Worm (Caenorhabditis elegans) whole organism, early embryonic: ENCODE results near the gene F14D2.15.

Experiments used
- B0310.2 ChIP-seq: sonication (generic microtip); optimal IDR thresholded peaks from 2 replicates; lab custom pipeline; 2016; ENCODE audit warnings: mild to moderate bottlenecking, missing genetic modification characterization, missing compliant biosample characterization
- ama-1 ChIP-seq: fragments of 150-350 bp; optimal IDR thresholded peaks from 2 replicates; lab custom pipeline; 2014
- ceh-36 ChIP-seq: sonication (generic microtip); optimal IDR thresholded peaks from 2 replicates; lab custom pipeline; 2016; ENCODE audit warnings: missing genetic modification characterization, inconsistent platforms, missing compliant biosample characterization
- ets-7 ChIP-seq: sonication (generic microtip); optimal IDR thresholded peaks from 2 replicates; lab custom pipeline; 2016; ENCODE audit warnings: missing genotype, missing genetic modification characterization, missing compliant biosample characterization
- flt-1 ChIP-seq: fragments of 200-800 bp; sonication (Bioruptor generic); IDR thresholded peaks from 2 replicates; pipeline ENCODE4 v1.3.6; 2022; ENCODE audit warnings: missing genetic modification characterization, missing compliant biosample characterization
- hmg-4 ChIP-seq: fragments of 200-800 bp; sonication (Bioruptor generic); optimal IDR thresholded peaks from 2 replicates; lab custom pipeline; 2018; ENCODE audit warnings: mild to moderate bottlenecking, missing genetic modification characterization, missing compliant biosample characterization
- scrt-1 ChIP-seq: fragments of 200-800 bp; sonication (Bioruptor generic); IDR thresholded peaks from 2 replicates; pipeline ENCODE4 v1.3.6; 2022; ENCODE audit warnings: missing genetic modification characterization, missing compliant biosample characterization
- sea-1 ChIP-seq: fragments of 200-800 bp; sonication (Bioruptor generic); conservative IDR thresholded peaks from 2 replicates; pipeline ENCODE4 v1.3.6; 2022; ENCODE audit warnings: missing genetic modification characterization, missing compliant biosample characterization
- tra-4 ChIP-seq: sonication (generic microtip); optimal IDR thresholded peaks from 2 replicates; lab custom pipeline; 2017; ENCODE audit warnings: missing genetic modification characterization, missing compliant biosample characterization

- TF ChIP-seq tra-4 (tag; lab: Kevin White, UChicago), result no peak
- TF ChIP-seq hmg-4 (GFP tag; lab: Kevin White, UChicago), result no peak
- no peak for TF ChIP-seq ama-1 (lab: Kevin White, UChicago)
- no peak for TF ChIP-seq flt-1
- no peak for TF ChIP-seq ets-7 (tag; lab: Kevin White, UChicago)
- no peak for TF ChIP-seq ceh-36 (tag; lab: Kevin White, UChicago)
- TF ChIP-seq sea-1 (GFP tag; lab: Robert Waterston, UW), result no peak
- no peak for TF ChIP-seq B0310.2 (tag; lab: Kevin White, UChicago)
- no peak for TF ChIP-seq scrt-1 (GFP tag; lab: Robert Waterston, UW)
Observed at ce11 chrII:3310957-3311657, 32.5 kb downstream of the F14D2.15 start.
